Fruit fly (Drosophila melanogaster) whole organism, pupa: Measurements from ENCODE around the gene CG5928.
A peak's percentile ranks its signal among the peaks of the same experiment; 100 is the strongest.

Experiments used
- CG10348 ChIP-seq: fragments of 200-800 bp; sonication (Bioruptor generic); IDR thresholded peaks from 2 replicates; pipeline ENCODE4 v1.3.6; 2022; ENCODE audit warnings: missing biosample characterization, missing genetic modification characterization
- CG12605 ChIP-seq: fragments of 200-800 bp; sonication (Bioruptor generic); IDR thresholded peaks from 2 replicates; pipeline ENCODE4 v1.3.6; 2022; ENCODE audit warnings: missing biosample characterization, missing genetic modification characterization
- CG13204 ChIP-seq: fragments of 200-800 bp; sonication (Bioruptor generic); optimal IDR thresholded peaks from 2 replicates; lab custom pipeline; 2018; ENCODE audit warnings: missing biosample characterization, mild to moderate bottlenecking, missing genetic modification characterization, moderate library complexity
- CG14655 ChIP-seq: fragments of 200-800 bp; sonication (Bioruptor generic); optimal IDR thresholded peaks from 3 replicates; lab custom pipeline; 2017; ENCODE audit warnings: mild to moderate bottlenecking, missing biosample characterization, missing genetic modification reagents, missing genetic modification characterization
- CG15710 ChIP-seq: fragments of 200-800 bp; sonication (Bioruptor generic); optimal IDR thresholded peaks from 2 replicates; lab custom pipeline; 2018; ENCODE audit warnings: missing biosample characterization, mild to moderate bottlenecking, missing genetic modification characterization, moderate library complexity
- CG17806 ChIP-seq: fragments of 200-800 bp; sonication (Bioruptor generic); optimal IDR thresholded peaks from 2 replicates; lab custom pipeline; 2018; ENCODE audit warnings: missing biosample characterization, mild to moderate bottlenecking, missing genetic modification characterization, moderate library complexity
- CG32121 ChIP-seq: fragments of 200-800 bp; sonication (Bioruptor generic); IDR thresholded peaks from 2 replicates; pipeline ENCODE4 v1.3.6; 2022; ENCODE audit warnings: missing biosample characterization, missing genetic modification characterization
- CG4496 ChIP-seq: fragments of 200-800 bp; sonication (Bioruptor generic); IDR thresholded peaks from 3 replicates; pipeline ENCODE4 v1.3.6; 2022; ENCODE audit warnings: missing biosample characterization, missing genetic modification characterization
- CG8159 ChIP-seq: fragments of 200-800 bp; sonication (Bioruptor generic); optimal IDR thresholded peaks from 3 replicates; lab custom pipeline; 2018; ENCODE audit warnings: missing biosample characterization, mild to moderate bottlenecking, missing genetic modification characterization, moderate library complexity
- CG8301 ChIP-seq: fragments of 200-800 bp; sonication (Bioruptor generic); optimal IDR thresholded peaks from 2 replicates; lab custom pipeline; 2018; ENCODE audit warnings: missing biosample characterization, mild to moderate bottlenecking, missing genetic modification characterization
- CG9948 ChIP-seq: fragments of 200-800 bp; sonication (Bioruptor generic); optimal IDR thresholded peaks from 2 replicates; lab custom pipeline; 2018; ENCODE audit warnings: missing biosample characterization, mild to moderate bottlenecking, missing genetic modification characterization, moderate library complexity
- D1 ChIP-seq: fragments of 200-800 bp; sonication (Bioruptor generic); optimal IDR thresholded peaks from 2 replicates; lab custom pipeline; 2018; ENCODE audit warnings: missing biosample characterization, mild to moderate bottlenecking, missing genetic modification characterization, moderate library complexity
- EcR ChIP-seq: fragments of 200-800 bp; sonication (Bioruptor generic); optimal IDR thresholded peaks from 3 replicates; lab custom pipeline; 2019; ENCODE audit warnings: missing biosample characterization, missing genetic modification characterization, mild to moderate bottlenecking, moderate library complexity, missing genetic modification reagents
- Ets98B ChIP-seq: fragments of 200-800 bp; sonication (Bioruptor generic); IDR thresholded peaks from 2 replicates; pipeline ENCODE4 v1.3.6; 2022; ENCODE audit warnings: missing biosample characterization, missing genetic modification characterization
- Pif1B ChIP-seq: fragments of 200-800 bp; sonication (Bioruptor generic); optimal IDR thresholded peaks from 3 replicates; lab custom pipeline; 2016; ENCODE audit warnings: missing biosample characterization, missing genetic modification characterization
- Snoo ChIP-seq: fragments of 200-800 bp; sonication (Bioruptor generic); optimal IDR thresholded peaks from 3 replicates; lab custom pipeline; 2017; ENCODE audit warnings: missing biosample characterization, mild to moderate bottlenecking, missing genetic modification characterization, inconsistent platforms
- fd96Ca ChIP-seq: fragments of 200-800 bp; sonication (Bioruptor generic); IDR thresholded peaks from 3 replicates; pipeline ENCODE4 v1.3.6; 2022; ENCODE audit warnings: missing biosample characterization, missing genetic modification characterization
- gl ChIP-seq: fragments of 200-800 bp; sonication (Bioruptor generic); optimal IDR thresholded peaks from 2 replicates; lab custom pipeline; 2018; ENCODE audit warnings: missing biosample characterization, mild to moderate bottlenecking, missing genetic modification characterization
- rn ChIP-seq: fragments of 200-800 bp; sonication (Bioruptor generic); IDR thresholded peaks from 2 replicates; pipeline ENCODE4 v1.3.6; 2022; ENCODE audit warnings: missing biosample characterization, missing genetic modification characterization

CG5928 gene

dm6 chrX:6034741-6035140 is 33.0 kb upstream of the CG5928 start:
- no peak for TF ChIP-seq CG15710 (tag; lab: Kevin White, UChicago)
- no peak for TF ChIP-seq CG14655
- no peak for TF ChIP-seq fd96Ca
- no peak for TF ChIP-seq gl (tag; lab: Kevin White, UChicago)
- TF ChIP-seq rn, result no peak
- no peak for TF ChIP-seq D1 (tag; lab: Kevin White, UChicago)

DNA sequence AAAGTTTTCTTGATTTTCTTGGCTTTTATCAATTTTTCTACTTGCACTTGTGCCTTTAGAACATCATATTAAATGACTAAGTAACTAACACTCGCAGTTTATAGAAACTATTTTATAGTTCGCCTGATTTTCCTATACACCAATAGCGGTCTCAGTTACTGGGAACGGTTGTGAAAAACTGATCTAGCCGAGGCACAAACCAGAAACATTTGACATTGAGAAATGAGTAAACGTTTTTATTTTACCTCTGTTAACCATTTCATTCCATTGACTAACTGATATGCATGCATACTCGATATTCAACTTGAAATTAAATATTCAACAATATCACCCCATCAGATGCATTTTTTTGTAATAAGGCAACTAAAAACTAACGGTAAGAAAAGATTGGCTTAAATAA is 32.4 kb upstream of the CG5928 start:
- TF ChIP-seq CG4496 (GFP tag; lab: Robert Waterston, UW) (0 out of 3 replicates have a peak, but pooled peaks have one; percentile 31), CG12605 (GFP tag; lab: Robert Waterston, UW) (no peak)
- TF ChIP-seq, all 21 proteins: peak for 1

DNA sequence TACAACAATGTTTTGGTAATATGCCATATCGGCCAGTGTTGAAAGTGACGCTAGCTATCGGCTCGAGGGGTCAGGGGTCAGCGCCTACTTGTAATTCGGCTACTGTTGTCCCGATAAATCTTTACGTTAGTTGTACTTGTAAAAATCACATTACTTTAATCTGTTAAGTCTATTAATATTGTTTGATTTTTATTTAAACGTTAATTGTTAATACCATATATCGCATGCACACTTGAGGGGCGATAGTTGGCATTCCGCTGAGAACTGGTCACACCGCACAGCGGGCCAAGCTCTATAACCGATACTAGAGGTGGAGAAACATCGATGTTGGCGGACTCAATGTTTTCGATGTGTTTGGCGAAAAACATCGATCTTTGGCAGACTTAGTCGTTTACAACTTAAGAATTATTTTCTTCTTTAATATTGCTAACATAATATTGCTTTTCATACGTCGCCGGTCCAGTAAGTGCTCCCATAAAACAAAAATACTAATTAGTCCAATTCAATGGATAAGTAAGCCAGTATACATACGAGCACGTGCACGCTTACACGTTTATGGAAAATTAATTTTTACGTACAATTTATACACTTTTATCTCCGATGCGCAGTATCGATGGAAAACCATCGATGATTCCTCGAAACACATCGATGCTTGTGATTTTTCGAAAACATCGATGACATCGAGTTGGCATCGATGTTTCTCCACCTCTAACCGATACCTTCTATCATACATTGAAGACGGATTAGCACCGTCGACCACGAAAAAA is 30.4 kb upstream of the CG5928 start, which contains the start of the genes rux and MCTS1:
rux (minus strand) TSS at position 621 of the 767 bp plus-strand sequence.
MCTS1 (plus strand) TSS at position 713 of the 767 bp plus-strand sequence.
- TF ChIP-seq CG8159 (peak; percentile 8), EcR (GFP tag; lab: Kevin White, UChicago) (no peak), fd96Ca (peak; percentile 30; the same call in 1 of the 3 replicates), CG9948 (no peak), CG12605 (GFP tag; lab: Robert Waterston, UW) (no peak), CG14655 (peak; percentile 21), Pif1B (no peak)

- TF ChIP-seq CG32121 (GFP tag; lab: Robert Waterston, UW), result no peak
- TF ChIP-seq CG8159, result peak; percentile 2
- TF ChIP-seq CG14655, result peak; percentile 14
These were observed 28.2 kb upstream of the CG5928 start, which contains the start of gene CG5937 for dm6 chrX:6039431-6040016. TSS of gene CG5937 (plus strand) at chrX:6040005.

dm6 chrX:6050282-6050934 is 17.4 kb upstream of the CG5928 start, which contains the start of gene CG5921:
TSS of gene CG5921 (plus strand) at chrX:6050828.
- TF ChIP-seq CG10348 (GFP tag; lab: Robert Waterston, UW) (no peak), CG13204 (GFP tag; lab: Kevin White, UChicago) (no peak), CG14655 (no peak), CG15710 (tag; lab: Kevin White, UChicago) (no peak), CG4496 (GFP tag; lab: Robert Waterston, UW) (no peak), CG9948 (no peak), CG12605 (GFP tag; lab: Robert Waterston, UW) (no peak), Pif1B (no peak), gl (tag; lab: Kevin White, UChicago) (no peak), rn (no peak)

DNA sequence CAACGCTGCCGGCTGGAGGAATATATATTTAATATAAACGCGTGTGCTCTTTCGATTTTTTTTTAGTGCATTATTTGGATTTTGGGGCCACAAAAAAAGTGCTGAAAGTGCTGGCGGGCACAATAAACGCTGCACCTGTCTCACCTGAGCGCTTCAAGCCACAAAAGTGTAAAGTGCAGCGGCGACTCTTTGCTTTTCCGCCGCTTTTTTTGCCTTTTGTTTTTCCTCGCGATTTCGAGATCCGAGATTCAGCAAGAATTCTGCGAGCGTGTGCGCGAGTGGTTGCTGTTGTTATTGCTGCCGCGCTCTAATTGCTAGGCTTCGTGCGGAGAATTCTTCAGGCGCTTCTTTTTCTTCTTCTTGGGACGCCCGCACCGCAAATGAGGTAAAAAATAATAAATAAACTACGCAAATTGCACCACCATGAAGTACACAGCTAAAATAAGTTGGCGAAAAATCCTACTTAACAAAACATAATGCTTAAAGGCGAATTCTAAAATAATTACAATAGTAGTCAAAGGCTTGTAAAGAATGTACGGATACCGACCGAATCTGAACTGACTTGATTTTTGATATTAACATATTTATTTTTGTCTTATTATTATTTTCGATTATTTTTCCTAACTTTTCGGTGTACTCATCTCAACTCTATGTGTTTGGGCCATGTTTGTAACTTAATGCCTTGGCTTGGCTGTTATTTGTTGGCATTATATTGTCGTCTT is 16.7 kb upstream of the CG5928 start:
- no peak for TF ChIP-seq CG15710 (tag; lab: Kevin White, UChicago)
- TF ChIP-seq CG8159, result no peak
- TF ChIP-seq D1 (tag; lab: Kevin White, UChicago), result peak; percentile 21
- no peak for TF ChIP-seq Pif1B
- no peak for TF ChIP-seq fd96Ca
- TF ChIP-seq CG13204 (GFP tag; lab: Kevin White, UChicago), result peak; percentile 20
- peak; percentile 7 for TF ChIP-seq CG17806
- TF ChIP-seq CG32121 (GFP tag; lab: Robert Waterston, UW), result no peak
- no peak for TF ChIP-seq EcR (GFP tag; lab: Kevin White, UChicago)
- peak; percentile 42; the same call in 1 of the 3 replicates for TF ChIP-seq CG4496 (GFP tag; lab: Robert Waterston, UW)
- TF ChIP-seq CG8301 (tag; lab: Kevin White, UChicago), result peak; percentile 9
- TF ChIP-seq CG14655, result peak; percentile 53
- TF ChIP-seq CG9948, result peak; percentile 11
- TF ChIP-seq Snoo, result no peak
- TF ChIP-seq Ets98B (GFP tag; lab: Robert Waterston, UW), result 0 out of 2 replicates have a peak, but pooled peaks have one; percentile 8
- no peak for TF ChIP-seq gl (tag; lab: Kevin White, UChicago)
- TF ChIP-seq CG12605 (GFP tag; lab: Robert Waterston, UW), result no peak

DNA sequence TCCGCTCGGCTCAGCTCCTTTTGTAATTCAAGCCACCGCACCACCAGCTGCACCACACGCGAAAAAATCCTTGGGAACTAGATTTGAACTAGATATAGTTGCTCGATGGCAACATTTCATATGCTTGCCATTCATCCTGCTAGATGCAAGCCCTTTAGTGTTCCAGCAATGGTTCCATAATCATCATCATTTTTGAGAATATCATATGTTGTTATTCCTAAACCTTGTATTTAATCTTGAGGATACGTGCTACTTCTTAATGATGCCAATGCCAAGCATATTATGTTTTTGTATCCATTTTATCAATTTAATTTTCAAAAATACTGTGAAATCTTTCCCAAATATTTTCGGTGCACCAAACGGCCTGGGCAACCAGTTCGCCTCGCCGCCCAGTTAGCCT is 14.9 kb upstream of the CG5928 start:
- TF ChIP-seq fd96Ca, result peak; percentile 43; the same call in 1 of the 3 replicates
- TF ChIP-seq CG8301 (tag; lab: Kevin White, UChicago), result peak; percentile 60
- peak; percentile 3 for TF ChIP-seq CG8159
- TF ChIP-seq CG14655, result peak; percentile 68
- TF ChIP-seq CG9948, result peak; percentile 19
- peak; percentile 0 for TF ChIP-seq CG17806
- TF ChIP-seq EcR (GFP tag; lab: Kevin White, UChicago), result no peak
- TF ChIP-seq Pif1B, result no peak
- TF ChIP-seq CG32121 (GFP tag; lab: Robert Waterston, UW), result 0 out of 2 replicates have a peak, but pooled peaks have one; percentile 18
- no peak for TF ChIP-seq Snoo
